Worm (Caenorhabditis elegans) whole organism, young adult: ENCODE data around the gene C32D5.8.

ENCODE experiments used
- F10E7.11 ChIP-seq: sonication (generic microtip); optimal IDR thresholded peaks from 2 replicates; lab custom pipeline; 2017; ENCODE audit warnings: mild to moderate bottlenecking, missing genetic modification characterization, moderate library complexity, missing compliant biosample characterization
- aptf-3 ChIP-seq: fragments of 200-800 bp; sonication (Bioruptor generic); IDR thresholded peaks from 2 replicates; pipeline ENCODE4 v1.3.6; 2022; ENCODE audit warnings: missing genetic modification characterization, missing compliant biosample characterization
- bed-1 ChIP-seq: fragments of 200-800 bp; sonication (Bioruptor generic); IDR thresholded peaks from 2 replicates; pipeline ENCODE4 v1.3.6; 2022; ENCODE audit warnings: missing genetic modification reagents, missing genetic modification characterization, missing compliant biosample characterization
- bed-2 ChIP-seq: fragments of 200-800 bp; sonication (Bioruptor generic); IDR thresholded peaks from 2 replicates; pipeline ENCODE4 v1.3.6; 2022; ENCODE audit warnings: missing genetic modification reagents, missing genetic modification characterization, missing compliant biosample characterization
- ceh-40 ChIP-seq: fragments of 200-800 bp; sonication (Bioruptor generic); IDR thresholded peaks from 2 replicates; pipeline ENCODE4 v1.3.6; 2022; ENCODE audit warnings: missing genetic modification characterization, missing compliant biosample characterization
- chd-7 ChIP-seq: sonication (generic microtip); optimal IDR thresholded peaks from 2 replicates; lab custom pipeline; 2016; ENCODE audit warnings: mild to moderate bottlenecking, missing genetic modification characterization, moderate library complexity, missing compliant biosample characterization
- dpl-1 ChIP-seq: fragments of 150-350 bp; optimal IDR thresholded peaks from 2 replicates; lab custom pipeline; 2014; ENCODE audit warnings: missing biosample characterization, missing genetic modification reagents, missing genetic modification characterization
- madf-6 ChIP-seq: fragments of 200-800 bp; sonication (Bioruptor generic); IDR thresholded peaks from 2 replicates; pipeline ENCODE4 v1.3.6; 2022; ENCODE audit warnings: missing genetic modification reagents, missing genetic modification characterization, missing compliant biosample characterization
- pbrm-1 ChIP-seq: fragments of 200-800 bp; sonication (Bioruptor generic); IDR thresholded peaks from 2 replicates; pipeline ENCODE4 v1.3.6; 2022; ENCODE audit warnings: missing genetic modification reagents, missing genetic modification characterization, missing compliant biosample characterization
- tlf-1 ChIP-seq: fragments of 200-800 bp; sonication (Bioruptor generic); optimal IDR thresholded peaks from 2 replicates; lab custom pipeline; 2018; ENCODE audit warnings: mild to moderate bottlenecking, missing genetic modification characterization, missing compliant biosample characterization
- ztf-25 ChIP-seq: fragments of 200-800 bp; sonication (Bioruptor generic); IDR thresholded peaks from 2 replicates; pipeline ENCODE4 v1.3.6; 2022; ENCODE audit warnings: missing genetic modification reagents, missing genetic modification characterization, missing compliant biosample characterization

- no peak for TF ChIP-seq dpl-1 (GFP tag; lab: Kevin White, UChicago)
- no peak for TF ChIP-seq pbrm-1 (GFP tag; lab: Robert Waterston, UW)
- TF ChIP-seq F10E7.11 (tag; lab: Kevin White, UChicago), result no peak
- TF ChIP-seq madf-6 (GFP tag; lab: Robert Waterston, UW), result no peak
- no peak for TF ChIP-seq ceh-40 (GFP tag; lab: Robert Waterston, UW)
- TF ChIP-seq bed-2 (GFP tag; lab: Robert Waterston, UW), result no peak
- TF ChIP-seq bed-1 (GFP tag; lab: Robert Waterston, UW), result no peak
- TF ChIP-seq aptf-3, result no peak
- no peak for TF ChIP-seq tlf-1 (GFP tag; lab: Kevin White, UChicago)
- TF ChIP-seq chd-7 (tag; lab: Kevin White, UChicago), result no peak
- TF ChIP-seq ztf-25, result no peak
These were observed 1.9 kb downstream of the C32D5.8 start, which contains the start of gene txt-18 for ce11 chrII:6343893-6344292.
